Fruit fly (Drosophila melanogaster) Kc167 (cell line): ENCODE measurements around the gene Naa40.

Experiments
- Myc ChIP-seq: fragments of >200 bp; optimal IDR thresholded peaks from 2 replicates; lab custom pipeline; 2017; ENCODE audit warnings: missing external identifiers
- h ChIP-seq: fragments of >200 bp; optimal IDR thresholded peaks from 3 replicates; lab custom pipeline; 2018; ENCODE audit warnings: missing external identifiers
- insv ChIP-seq: fragments of >200 bp; optimal IDR thresholded peaks from 3 replicates; lab custom pipeline; 2018; ENCODE audit warnings: missing external identifiers
- psq ChIP-seq: fragments of >200 bp; optimal IDR thresholded peaks from 2 replicates; lab custom pipeline; 2017; ENCODE audit warnings: missing external identifiers
- ttk ChIP-seq: sonication (Bioruptor generic); optimal IDR thresholded peaks from 2 replicates; lab custom pipeline; 2017; ENCODE audit warnings: missing external identifiers

dm6 chr3R:29681241-29681640, 43.5 kb downstream of the Naa40 start:
- TF ChIP-seq h (lab: Kevin White, UChicago) (no peak), psq (no peak), Myc (no peak), insv (lab: Kevin White, UChicago) (no peak), ttk (lab: Kevin White, UChicago) (no peak)
